Worm (Caenorhabditis elegans) whole organism, L3 larva: Measurements from ENCODE around the gene T21D12.11.

Source experiments
- R02D3.7 ChIP-seq: fragments of 150-350 bp; optimal IDR thresholded peaks from 2 replicates; lab custom pipeline; 2014; ENCODE audit warnings: missing biosample characterization, missing genetic modification characterization
- ZK546.5 ChIP-seq: sonication (generic microtip); optimal IDR thresholded peaks from 2 replicates; lab custom pipeline; 2017; ENCODE audit warnings: missing biosample characterization, missing genetic modification characterization
- ama-1 ChIP-seq: fragments of 150-350 bp; optimal IDR thresholded peaks from 2 replicates; lab custom pipeline; 2018
- ceh-16 ChIP-seq: sonication (generic microtip); optimal IDR thresholded peaks from 2 replicates; lab custom pipeline; 2017; ENCODE audit warnings: missing biosample characterization, missing genetic modification characterization
- ceh-28 ChIP-seq: fragments of 150-350 bp; optimal IDR thresholded peaks from 2 replicates; lab custom pipeline; 2014; ENCODE audit warnings: missing biosample characterization, missing genetic modification reagents, missing genetic modification characterization
- ceh-82 ChIP-seq: fragments of 150-350 bp; optimal IDR thresholded peaks from 2 replicates; lab custom pipeline; 2014; ENCODE audit warnings: missing biosample characterization, missing genetic modification characterization
- ceh-9 ChIP-seq: sonication (generic microtip); optimal IDR thresholded peaks from 2 replicates; lab custom pipeline; 2018; ENCODE audit warnings: missing biosample characterization, missing genetic modification characterization
- daf-12 ChIP-seq: fragments of 150-350 bp; optimal IDR thresholded peaks from 2 replicates; lab custom pipeline; 2014; ENCODE audit warnings: missing biosample characterization, missing genetic modification reagents, missing genetic modification characterization
- egl-27 ChIP-seq: sonication (generic microtip); optimal IDR thresholded peaks from 4 replicates; lab custom pipeline; 2017; ENCODE audit warnings: missing biosample characterization, missing genetic modification reagents, missing genetic modification characterization
- egl-5 ChIP-seq: fragments of 150-350 bp; optimal IDR thresholded peaks from 2 replicates; lab custom pipeline; 2017; ENCODE audit warnings: missing biosample characterization, missing genetic modification reagents, missing genetic modification characterization, inconsistent platforms
- elt-1 ChIP-seq: fragments of 150-350 bp; optimal IDR thresholded peaks from 2 replicates; lab custom pipeline; 2014; ENCODE audit warnings: missing biosample characterization, missing genetic modification characterization
- elt-2 ChIP-seq: sonication (generic microtip); optimal IDR thresholded peaks from 2 replicates; lab custom pipeline; 2016; ENCODE audit warnings: missing genetic modification reagents, mild to moderate bottlenecking, missing genetic modification characterization, missing compliant biosample characterization
- elt-3 ChIP-seq, 3 experiments: fragments of 150-350 bp in 1 of 3; sonication (generic microtip) in 2 of 3; optimal IDR thresholded peaks; 2 replicates in 2 of 3; 4 replicates in 1 of 3; lab custom pipeline; 2014 to 2017; ENCODE audit warnings: missing biosample characterization in 3 of 3, missing genetic modification characterization in 3 of 3
- eor-1 ChIP-seq, 2 experiments: fragments of 150-350 bp; optimal IDR thresholded peaks; 2 replicates each; lab custom pipeline; 2014 to 2018; ENCODE audit warnings: missing biosample characterization in 2 of 2, missing genetic modification characterization in 2 of 2
- fkh-10 ChIP-seq: sonication (generic microtip); optimal IDR thresholded peaks from 2 replicates; lab custom pipeline; 2017; ENCODE audit warnings: missing biosample characterization, missing genetic modification reagents, missing genetic modification characterization
- fkh-2 ChIP-seq: fragments of 150-350 bp; optimal IDR thresholded peaks from 2 replicates; lab custom pipeline; 2014; ENCODE audit warnings: missing biosample characterization, missing genetic modification reagents, missing genetic modification characterization
- fos-1 ChIP-seq: fragments of 150-350 bp; optimal IDR thresholded peaks from 2 replicates; lab custom pipeline; 2014; ENCODE audit warnings: missing biosample characterization, missing genetic modification characterization
- jun-1 ChIP-seq: fragments of 150-350 bp; optimal IDR thresholded peaks from 2 replicates; lab custom pipeline; 2014; ENCODE audit warnings: missing biosample characterization, missing genetic modification reagents, missing genetic modification characterization
- lin-39 ChIP-seq: fragments of 150-350 bp; optimal IDR thresholded peaks from 2 replicates; lab custom pipeline; 2018; ENCODE audit warnings: missing biosample characterization, missing genetic modification reagents, missing genetic modification characterization
- lsy-12 ChIP-seq: sonication (generic microtip); optimal IDR thresholded peaks from 2 replicates; lab custom pipeline; 2016; ENCODE audit warnings: mild to moderate bottlenecking, missing genetic modification characterization, missing compliant biosample characterization
- mdl-1 ChIP-seq: fragments of 150-350 bp; optimal IDR thresholded peaks from 2 replicates; lab custom pipeline; 2014; ENCODE audit warnings: missing biosample characterization, missing genetic modification characterization
- mml-1 ChIP-seq: fragments of 150-350 bp; sonication (generic microtip); optimal IDR thresholded peaks from 3 replicates; lab custom pipeline; 2014; ENCODE audit warnings: missing biosample characterization, missing genetic modification characterization
- nfya-1 ChIP-seq: sonication (generic microtip); optimal IDR thresholded peaks from 2 replicates; lab custom pipeline; 2017; ENCODE audit warnings: missing genetic modification characterization, mild to moderate bottlenecking, missing compliant biosample characterization, antibody characterized with exemption, moderate library complexity; ENCODE audit not compliant: insufficient read depth
- nhr-11 ChIP-seq: fragments of 150-350 bp; optimal IDR thresholded peaks from 2 replicates; lab custom pipeline; 2014; ENCODE audit warnings: missing biosample characterization, missing genetic modification characterization
- nhr-12 ChIP-seq: fragments of 150-350 bp; optimal IDR thresholded peaks from 2 replicates; lab custom pipeline; 2014; ENCODE audit warnings: missing biosample characterization, missing genetic modification characterization
- nhr-23 ChIP-seq: fragments of 150-350 bp; optimal IDR thresholded peaks from 2 replicates; lab custom pipeline; 2014; ENCODE audit warnings: missing biosample characterization, missing genetic modification reagents, missing genetic modification characterization
- nhr-237 ChIP-seq: fragments of 150-350 bp; optimal IDR thresholded peaks from 2 replicates; lab custom pipeline; 2014; ENCODE audit warnings: missing biosample characterization, missing genetic modification characterization
- nhr-25 ChIP-seq: sonication (generic microtip); optimal IDR thresholded peaks from 2 replicates; lab custom pipeline; 2017; ENCODE audit warnings: missing biosample characterization, missing genetic modification characterization
- nhr-28 ChIP-seq: fragments of 150-350 bp; optimal IDR thresholded peaks from 2 replicates; lab custom pipeline; 2014; ENCODE audit warnings: missing biosample characterization, missing genetic modification characterization
- nhr-43 ChIP-seq: sonication (generic microtip); optimal IDR thresholded peaks from 2 replicates; lab custom pipeline; 2016; ENCODE audit warnings: mild to moderate bottlenecking, missing genetic modification characterization, missing compliant biosample characterization; ENCODE audit not compliant: poor library complexity, severe bottlenecking
- nhr-67 ChIP-seq: fragments of 150-350 bp; optimal IDR thresholded peaks from 2 replicates; lab custom pipeline; 2014; ENCODE audit warnings: missing biosample characterization, missing genetic modification characterization
- nhr-77 ChIP-seq: fragments of 150-350 bp; optimal IDR thresholded peaks from 2 replicates; lab custom pipeline; 2014; ENCODE audit warnings: missing biosample characterization, missing genetic modification characterization
- pha-4 ChIP-seq: fragments of 150-350 bp; optimal IDR thresholded peaks from 2 replicates; lab custom pipeline; 2014; ENCODE audit warnings: missing biosample characterization, missing genetic modification reagents, missing genetic modification characterization
- pqm-1 ChIP-seq: fragments of 150-350 bp; optimal IDR thresholded peaks from 2 replicates; lab custom pipeline; 2017; ENCODE audit warnings: missing biosample characterization, missing genetic modification characterization, inconsistent platforms
- skn-1 ChIP-seq: fragments of 150-350 bp; optimal IDR thresholded peaks from 2 replicates; lab custom pipeline; 2014; ENCODE audit warnings: missing biosample characterization, missing genetic modification characterization
- snpc-4 ChIP-seq: fragments of 150-350 bp; optimal IDR thresholded peaks from 2 replicates; lab custom pipeline; 2014; ENCODE audit warnings: missing biosample characterization, missing genetic modification characterization
- tbx-2 ChIP-seq: sonication (generic microtip); optimal IDR thresholded peaks from 2 replicates; lab custom pipeline; 2016; ENCODE audit warnings: mild to moderate bottlenecking, missing genetic modification characterization, missing compliant biosample characterization
- unc-39 ChIP-seq: sonication (generic microtip); optimal IDR thresholded peaks from 4 replicates; lab custom pipeline; 2017; ENCODE audit warnings: missing biosample characterization, missing genetic modification characterization
- unc-62 ChIP-seq: fragments of 150-350 bp; sonication (generic microtip); optimal IDR thresholded peaks from 4 replicates; lab custom pipeline; 2014; ENCODE audit warnings: missing biosample characterization, missing genetic modification reagents, missing genetic modification characterization
- zag-1 ChIP-seq: fragments of 150-350 bp; optimal IDR thresholded peaks from 2 replicates; lab custom pipeline; 2014; ENCODE audit warnings: missing biosample characterization, missing genetic modification characterization
- ztf-11 ChIP-seq: fragments of 150-350 bp; optimal IDR thresholded peaks from 2 replicates; lab custom pipeline; 2014; ENCODE audit warnings: missing biosample characterization, missing genetic modification characterization
- ztf-4 ChIP-seq: fragments of 150-350 bp; optimal IDR thresholded peaks from 2 replicates; lab custom pipeline; 2014; ENCODE audit warnings: missing biosample characterization, missing genetic modification characterization

Gene T21D12.11

DNA sequence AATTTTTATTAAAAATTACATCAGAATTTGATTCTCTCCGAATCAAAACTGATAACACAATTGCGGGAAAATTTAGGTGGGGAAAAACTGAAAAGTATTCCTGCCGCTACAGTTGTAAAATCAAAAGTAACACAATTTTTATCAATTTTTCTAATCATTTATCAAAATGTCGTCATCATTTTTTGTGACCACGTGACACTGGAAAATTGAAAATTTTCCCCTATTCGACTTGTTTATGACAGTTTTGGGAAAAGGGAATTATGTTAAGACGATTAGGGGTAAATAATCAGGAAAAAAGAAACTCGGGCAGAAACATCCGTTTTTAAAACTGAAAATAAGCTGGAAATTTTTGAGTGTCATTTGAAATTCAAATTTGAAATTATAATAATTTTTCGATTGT lies 27.6 kb downstream of the T21D12.11 start:
- TF ChIP-seq ceh-9 (tag; lab: Kevin White, UChicago) (no peak), pha-4 (tag; lab: Kevin White, UChicago) (peak; percentile 21), nfya-1 (no peak), zag-1 (tag; lab: Kevin White, UChicago) (no peak), fkh-2 (tag; lab: Kevin White, UChicago) (no peak), nhr-23 (tag; lab: Kevin White, UChicago) (no peak), nhr-12 (tag; lab: Kevin White, UChicago) (no peak), skn-1 (tag; lab: Kevin White, UChicago) (peak; percentile 47), elt-2 (tag; lab: Kevin White, UChicago) (peak; percentile 95), ztf-4 (tag; lab: Kevin White, UChicago) (no peak), fos-1 (tag; lab: Kevin White, UChicago) (no peak), elt-3 (tag; optimal IDR thresholded peaks at IDR 0.05; lab: Kevin White, UChicago) (no peak), nhr-11 (tag; lab: Kevin White, UChicago) (no peak), mml-1 (tag; lab: Kevin White, UChicago) (no peak), nhr-43 (tag; lab: Kevin White, UChicago) (no peak), ztf-11 (tag; lab: Kevin White, UChicago) (no peak), ceh-28 (tag; lab: Kevin White, UChicago) (no peak), snpc-4 (no peak), mdl-1 (tag; lab: Kevin White, UChicago) (no peak), lin-39 (tag; lab: Kevin White, UChicago) (no peak), nhr-237 (tag; lab: Kevin White, UChicago) (no peak), lsy-12 (tag; lab: Kevin White, UChicago) (no peak), nhr-77 (tag; lab: Kevin White, UChicago) (no peak), tbx-2 (tag; lab: Kevin White, UChicago) (no peak), unc-39 (tag; lab: Kevin White, UChicago) (no peak), nhr-28 (tag; lab: Kevin White, UChicago) (no peak), fkh-10 (GFP tag; lab: Kevin White, UChicago) (no peak), egl-27 (tag; lab: Kevin White, UChicago) (no peak), daf-12 (tag; lab: Kevin White, UChicago) (no peak), pqm-1 (tag; lab: Kevin White, UChicago) (peak; percentile 91), jun-1 (tag; lab: Kevin White, UChicago) (peak; percentile 67), ama-1 (lab: Kevin White, UChicago) (no peak), elt-1 (tag; lab: Kevin White, UChicago) (no peak), ceh-16 (tag; lab: Kevin White, UChicago) (no peak)

DNA sequence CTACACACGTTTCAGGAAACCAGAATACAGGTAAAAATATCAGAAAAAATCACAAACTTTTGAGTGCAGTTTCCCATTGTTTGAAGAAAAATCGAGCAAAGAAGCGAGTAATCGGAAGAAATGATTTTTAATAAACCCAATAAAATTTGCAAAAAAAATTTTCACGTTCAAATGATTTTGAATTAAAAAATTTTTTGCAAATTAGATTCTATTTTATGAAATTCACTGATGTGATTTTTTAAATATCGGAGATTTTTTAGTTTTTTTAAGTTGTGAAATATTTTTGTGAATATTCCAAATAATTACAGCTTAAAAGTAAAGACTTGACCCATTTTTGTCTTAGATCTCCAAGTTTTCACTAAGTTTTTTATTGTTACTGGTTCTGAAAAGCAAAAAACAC lies 29.0 kb downstream of the T21D12.11 start, which contains the start of gene pnp-1:
Gene pnp-1 (minus strand): TSS at position 101 of the 400 bp plus-strand sequence.
- TF ChIP-seq mml-1 (tag; lab: Kevin White, UChicago) = no peak
- TF ChIP-seq nhr-23 (tag; lab: Kevin White, UChicago) = no peak
- TF ChIP-seq ztf-11 (tag; lab: Kevin White, UChicago) = no peak
- no peak for TF ChIP-seq pqm-1 (tag; lab: Kevin White, UChicago)
- no peak for TF ChIP-seq ZK546.5 (tag; lab: Kevin White, UChicago)
- TF ChIP-seq egl-27 (tag; lab: Kevin White, UChicago) = no peak
- no peak for TF ChIP-seq ztf-4 (tag; lab: Kevin White, UChicago)
- no peak for TF ChIP-seq nhr-43 (tag; lab: Kevin White, UChicago)
- TF ChIP-seq snpc-4 = no peak
- TF ChIP-seq egl-5 (tag; lab: Kevin White, UChicago) = no peak
- TF ChIP-seq nhr-25 (tag; lab: Kevin White, UChicago) = no peak
- TF ChIP-seq unc-39 (tag; lab: Kevin White, UChicago) = no peak
- TF ChIP-seq elt-1 (tag; lab: Kevin White, UChicago) = no peak
- TF ChIP-seq ama-1 (lab: Kevin White, UChicago) = no peak
- no peak for TF ChIP-seq fkh-10 (GFP tag; lab: Kevin White, UChicago)
- TF ChIP-seq unc-62 (GFP tag; lab: Kevin White, UChicago) = no peak

- no peak for TF ChIP-seq egl-5 (tag; lab: Kevin White, UChicago)
- TF ChIP-seq lin-39 (tag; lab: Kevin White, UChicago) = no peak
- no peak for TF ChIP-seq ztf-4 (tag; lab: Kevin White, UChicago)
- no peak for TF ChIP-seq fos-1 (tag; lab: Kevin White, UChicago)
- no peak for TF ChIP-seq ama-1 (lab: Kevin White, UChicago)
- TF ChIP-seq pha-4 (tag; lab: Kevin White, UChicago) = no peak
- TF ChIP-seq skn-1 (tag; lab: Kevin White, UChicago) = no peak
- TF ChIP-seq unc-39 (tag; lab: Kevin White, UChicago) = no peak
- no peak for TF ChIP-seq egl-27 (tag; lab: Kevin White, UChicago)
- TF ChIP-seq nhr-67 (tag; lab: Kevin White, UChicago) = no peak
- no peak for TF ChIP-seq mml-1 (tag; lab: Kevin White, UChicago)
- TF ChIP-seq nhr-25 (tag; lab: Kevin White, UChicago) = no peak
- no peak for TF ChIP-seq eor-1 (tag; optimal IDR thresholded peaks at IDR 0.05; lab: Kevin White, UChicago)
- TF ChIP-seq pqm-1 (tag; lab: Kevin White, UChicago) = no peak
- TF ChIP-seq R02D3.7 = no peak
- TF ChIP-seq nhr-77 (tag; lab: Kevin White, UChicago) = no peak
- TF ChIP-seq jun-1 (tag; lab: Kevin White, UChicago) = no peak
- no peak for TF ChIP-seq ceh-82 (tag; lab: Kevin White, UChicago)
These were observed 30.0 kb downstream of the T21D12.11 start for ce11 chrIV:299190-299589.
